Worm (Caenorhabditis elegans) whole organism, L3 larva: ENCODE results near the gene Y49E10.30.

Experiments
- R02D3.7 ChIP-seq: fragments of 150-350 bp; optimal IDR thresholded peaks from 2 replicates; lab custom pipeline; 2014; ENCODE audit warnings: missing biosample characterization, missing genetic modification characterization
- aly-2 ChIP-seq: fragments of 150-350 bp; optimal IDR thresholded peaks from 2 replicates; lab custom pipeline; 2014; ENCODE audit warnings: missing biosample characterization, missing genetic modification characterization
- ama-1 ChIP-seq: fragments of 150-350 bp; optimal IDR thresholded peaks from 2 replicates; lab custom pipeline; 2018
- ceh-16 ChIP-seq: sonication (generic microtip); optimal IDR thresholded peaks from 2 replicates; lab custom pipeline; 2017; ENCODE audit warnings: missing biosample characterization, missing genetic modification characterization
- ceh-82 ChIP-seq: fragments of 150-350 bp; optimal IDR thresholded peaks from 2 replicates; lab custom pipeline; 2014; ENCODE audit warnings: missing biosample characterization, missing genetic modification characterization
- ceh-9 ChIP-seq: sonication (generic microtip); optimal IDR thresholded peaks from 2 replicates; lab custom pipeline; 2018; ENCODE audit warnings: missing biosample characterization, missing genetic modification characterization
- daf-12 ChIP-seq: fragments of 150-350 bp; optimal IDR thresholded peaks from 2 replicates; lab custom pipeline; 2014; ENCODE audit warnings: missing biosample characterization, missing genetic modification reagents, missing genetic modification characterization
- egl-27 ChIP-seq: sonication (generic microtip); optimal IDR thresholded peaks from 4 replicates; lab custom pipeline; 2017; ENCODE audit warnings: missing biosample characterization, missing genetic modification reagents, missing genetic modification characterization
- egl-5 ChIP-seq: fragments of 150-350 bp; optimal IDR thresholded peaks from 2 replicates; lab custom pipeline; 2017; ENCODE audit warnings: missing biosample characterization, missing genetic modification reagents, missing genetic modification characterization, inconsistent platforms
- elt-1 ChIP-seq: fragments of 150-350 bp; optimal IDR thresholded peaks from 2 replicates; lab custom pipeline; 2014; ENCODE audit warnings: missing biosample characterization, missing genetic modification characterization
- elt-2 ChIP-seq: sonication (generic microtip); optimal IDR thresholded peaks from 2 replicates; lab custom pipeline; 2016; ENCODE audit warnings: missing genetic modification reagents, mild to moderate bottlenecking, missing genetic modification characterization, missing compliant biosample characterization
- elt-3 ChIP-seq, 3 experiments: fragments of 150-350 bp in 1 of 3; sonication (generic microtip) in 2 of 3; optimal IDR thresholded peaks; 2 replicates in 2 of 3; 4 replicates in 1 of 3; lab custom pipeline; 2014 to 2017; ENCODE audit warnings: missing biosample characterization in 3 of 3, missing genetic modification characterization in 3 of 3
- eor-1 ChIP-seq, 2 experiments: fragments of 150-350 bp; optimal IDR thresholded peaks; 2 replicates each; lab custom pipeline; 2014 to 2018; ENCODE audit warnings: missing biosample characterization in 2 of 2, missing genetic modification characterization in 2 of 2
- fkh-10 ChIP-seq: sonication (generic microtip); optimal IDR thresholded peaks from 2 replicates; lab custom pipeline; 2017; ENCODE audit warnings: missing biosample characterization, missing genetic modification reagents, missing genetic modification characterization
- fkh-2 ChIP-seq: fragments of 150-350 bp; optimal IDR thresholded peaks from 2 replicates; lab custom pipeline; 2014; ENCODE audit warnings: missing biosample characterization, missing genetic modification reagents, missing genetic modification characterization
- fos-1 ChIP-seq: fragments of 150-350 bp; optimal IDR thresholded peaks from 2 replicates; lab custom pipeline; 2014; ENCODE audit warnings: missing biosample characterization, missing genetic modification characterization
- hmg-11 ChIP-seq: sonication (generic microtip); optimal IDR thresholded peaks from 2 replicates; lab custom pipeline; 2016; ENCODE audit warnings: missing genetic modification characterization, missing compliant biosample characterization
- jun-1 ChIP-seq: fragments of 150-350 bp; optimal IDR thresholded peaks from 2 replicates; lab custom pipeline; 2014; ENCODE audit warnings: missing biosample characterization, missing genetic modification reagents, missing genetic modification characterization
- lin-15B ChIP-seq: fragments of 150-350 bp; optimal IDR thresholded peaks from 2 replicates; lab custom pipeline; 2014; ENCODE audit warnings: missing biosample characterization, missing genetic modification characterization
- lin-39 ChIP-seq: fragments of 150-350 bp; optimal IDR thresholded peaks from 2 replicates; lab custom pipeline; 2018; ENCODE audit warnings: missing biosample characterization, missing genetic modification reagents, missing genetic modification characterization
- lsy-12 ChIP-seq: sonication (generic microtip); optimal IDR thresholded peaks from 2 replicates; lab custom pipeline; 2016; ENCODE audit warnings: mild to moderate bottlenecking, missing genetic modification characterization, missing compliant biosample characterization
- mml-1 ChIP-seq: fragments of 150-350 bp; sonication (generic microtip); optimal IDR thresholded peaks from 3 replicates; lab custom pipeline; 2014; ENCODE audit warnings: missing biosample characterization, missing genetic modification characterization
- nfya-1 ChIP-seq: sonication (generic microtip); optimal IDR thresholded peaks from 2 replicates; lab custom pipeline; 2017; ENCODE audit warnings: missing genetic modification characterization, mild to moderate bottlenecking, missing compliant biosample characterization, antibody characterized with exemption, moderate library complexity; ENCODE audit not compliant: insufficient read depth
- nhr-11 ChIP-seq: fragments of 150-350 bp; optimal IDR thresholded peaks from 2 replicates; lab custom pipeline; 2014; ENCODE audit warnings: missing biosample characterization, missing genetic modification characterization
- nhr-12 ChIP-seq: fragments of 150-350 bp; optimal IDR thresholded peaks from 2 replicates; lab custom pipeline; 2014; ENCODE audit warnings: missing biosample characterization, missing genetic modification characterization
- nhr-23 ChIP-seq: fragments of 150-350 bp; optimal IDR thresholded peaks from 2 replicates; lab custom pipeline; 2014; ENCODE audit warnings: missing biosample characterization, missing genetic modification reagents, missing genetic modification characterization
- nhr-237 ChIP-seq: fragments of 150-350 bp; optimal IDR thresholded peaks from 2 replicates; lab custom pipeline; 2014; ENCODE audit warnings: missing biosample characterization, missing genetic modification characterization
- nhr-25 ChIP-seq: sonication (generic microtip); optimal IDR thresholded peaks from 2 replicates; lab custom pipeline; 2017; ENCODE audit warnings: missing biosample characterization, missing genetic modification characterization
- nhr-43 ChIP-seq: sonication (generic microtip); optimal IDR thresholded peaks from 2 replicates; lab custom pipeline; 2016; ENCODE audit warnings: mild to moderate bottlenecking, missing genetic modification characterization, missing compliant biosample characterization; ENCODE audit not compliant: poor library complexity, severe bottlenecking
- nhr-76 ChIP-seq: fragments of 150-350 bp; sonication (generic microtip); optimal IDR thresholded peaks from 5 replicates; lab custom pipeline; 2014; ENCODE audit warnings: missing biosample characterization, missing genetic modification characterization
- nhr-77 ChIP-seq: fragments of 150-350 bp; optimal IDR thresholded peaks from 2 replicates; lab custom pipeline; 2014; ENCODE audit warnings: missing biosample characterization, missing genetic modification characterization
- pha-4 ChIP-seq: fragments of 150-350 bp; optimal IDR thresholded peaks from 2 replicates; lab custom pipeline; 2014; ENCODE audit warnings: missing biosample characterization, missing genetic modification reagents, missing genetic modification characterization
- sea-2 ChIP-seq: fragments of 150-350 bp; sonication (generic microtip); optimal IDR thresholded peaks from 4 replicates; lab custom pipeline; 2014; ENCODE audit warnings: missing biosample characterization, missing genetic modification reagents, missing genetic modification characterization
- skn-1 ChIP-seq: fragments of 150-350 bp; optimal IDR thresholded peaks from 2 replicates; lab custom pipeline; 2014; ENCODE audit warnings: missing biosample characterization, missing genetic modification characterization
- snpc-4 ChIP-seq: fragments of 150-350 bp; optimal IDR thresholded peaks from 2 replicates; lab custom pipeline; 2014; ENCODE audit warnings: missing biosample characterization, missing genetic modification characterization
- unc-39 ChIP-seq: sonication (generic microtip); optimal IDR thresholded peaks from 4 replicates; lab custom pipeline; 2017; ENCODE audit warnings: missing biosample characterization, missing genetic modification characterization
- unc-62 ChIP-seq: fragments of 150-350 bp; sonication (generic microtip); optimal IDR thresholded peaks from 4 replicates; lab custom pipeline; 2014; ENCODE audit warnings: missing biosample characterization, missing genetic modification reagents, missing genetic modification characterization
- zag-1 ChIP-seq: fragments of 150-350 bp; optimal IDR thresholded peaks from 2 replicates; lab custom pipeline; 2014; ENCODE audit warnings: missing biosample characterization, missing genetic modification characterization
- ztf-11 ChIP-seq: fragments of 150-350 bp; optimal IDR thresholded peaks from 2 replicates; lab custom pipeline; 2014; ENCODE audit warnings: missing biosample characterization, missing genetic modification characterization
- ztf-4 ChIP-seq: fragments of 150-350 bp; optimal IDR thresholded peaks from 2 replicates; lab custom pipeline; 2014; ENCODE audit warnings: missing biosample characterization, missing genetic modification characterization

Y49E10.30 gene

DNA sequence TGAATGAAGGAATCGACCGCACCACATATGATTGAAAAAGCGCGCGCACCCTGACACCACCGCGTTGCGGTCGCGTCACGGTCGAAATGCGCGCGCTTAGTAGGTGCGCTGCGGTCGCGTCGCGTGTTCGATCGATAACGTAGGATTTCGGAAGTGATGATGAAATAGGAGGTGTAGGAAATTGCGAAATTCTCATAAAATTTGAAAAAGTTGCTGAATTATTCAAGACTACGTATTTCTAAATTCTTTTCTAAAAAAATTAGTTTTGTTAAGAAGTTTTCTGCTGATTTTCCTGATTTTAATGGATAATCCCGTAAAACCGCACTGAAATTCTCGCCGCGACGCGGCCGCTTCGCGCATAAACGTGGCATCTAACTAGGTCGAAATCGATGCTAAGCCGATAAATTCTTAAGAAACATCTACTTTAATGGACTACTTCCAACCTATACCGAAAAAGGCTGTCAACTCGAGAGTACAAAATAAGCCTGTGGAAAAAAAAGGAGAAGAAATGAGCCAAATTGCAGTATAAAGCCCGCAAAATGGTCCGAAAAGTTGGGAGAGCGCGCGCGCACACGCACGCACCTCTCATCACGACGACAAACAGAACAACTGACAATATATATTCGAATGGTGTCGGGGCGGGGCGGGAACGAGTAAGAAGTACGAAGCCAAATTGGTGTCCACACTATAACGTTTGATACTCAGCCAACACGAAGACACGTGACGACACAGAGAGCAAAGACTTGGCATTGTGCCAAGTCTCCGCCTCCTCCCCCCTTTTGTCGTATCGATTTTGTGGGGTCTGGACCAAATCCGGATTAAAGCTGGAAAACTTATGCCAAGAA, 18.0 kb upstream of the Y49E10.30 start, which contains the start of gene his-72 (continued):
- TF ChIP-seq ztf-11 (tag; lab: Kevin White, UChicago) (no peak), elt-3 (tag; optimal IDR thresholded peaks at IDR 0.05; lab: Kevin White, UChicago) (no peak), fos-1 (no peak), jun-1 (tag; lab: Kevin White, UChicago) (no peak), nhr-237 (tag; lab: Kevin White, UChicago) (no peak), sea-2 (peak; percentile 59), nhr-76 (tag; lab: Kevin White, UChicago) (no peak), unc-39 (tag; lab: Kevin White, UChicago) (no peak), nhr-11 (no peak), egl-5 (no peak), egl-27 (tag; lab: Kevin White, UChicago) (no peak), snpc-4 (tag; lab: Kevin White, UChicago) (no peak), nhr-77 (no peak), ztf-4 (no peak), aly-2 (tag; lab: Kevin White, UChicago) (no peak), nhr-43 (peak; percentile 8)

DNA sequence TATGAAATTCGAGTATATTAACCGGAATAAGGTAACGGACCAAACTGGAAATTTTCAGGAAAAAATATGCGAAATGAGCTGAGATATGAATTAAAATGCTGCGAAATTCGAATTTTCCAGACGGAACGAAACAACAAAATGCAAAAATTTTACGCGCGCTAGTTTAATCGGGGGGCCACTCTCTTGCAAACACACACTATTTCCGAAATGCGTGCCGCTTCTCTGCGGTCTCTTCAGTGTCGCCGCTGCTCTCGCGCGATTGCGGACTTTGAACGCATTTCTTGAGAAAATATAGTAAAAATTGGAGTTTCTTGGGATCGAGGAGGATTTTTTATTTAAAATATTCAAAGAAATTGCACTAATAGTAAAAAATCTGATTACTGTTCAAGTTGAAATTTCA, 17.2 kb upstream of the Y49E10.30 start:
- TF ChIP-seq lin-15B (tag; lab: Kevin White, UChicago) (peak; percentile 55), nhr-237 (tag; lab: Kevin White, UChicago) (no peak), aly-2 (tag; lab: Kevin White, UChicago) (no peak), lin-39 (tag; lab: Kevin White, UChicago) (peak; percentile 73), nfya-1 (peak; percentile 77), nhr-11 (no peak), fkh-10 (GFP tag; lab: Kevin White, UChicago) (peak; percentile 3), nhr-25 (tag; lab: Kevin White, UChicago) (peak; percentile 31), elt-3 (tag; optimal IDR thresholded peaks at IDR 0.05; lab: Kevin White, UChicago) (no peak), R02D3.7 (tag; lab: Kevin White, UChicago) (no peak), ama-1 (lab: Kevin White, UChicago) (peak; percentile 52), hmg-11 (peak; percentile 73), nhr-43 (no peak), lsy-12 (tag; lab: Kevin White, UChicago) (no peak), nhr-23 (peak; percentile 58), pha-4 (tag; lab: Kevin White, UChicago) (no peak), elt-2 (tag; lab: Kevin White, UChicago) (no peak), nhr-77 (no peak)
- TF ChIP-seq, all 47 proteins: peak for 8

DNA sequence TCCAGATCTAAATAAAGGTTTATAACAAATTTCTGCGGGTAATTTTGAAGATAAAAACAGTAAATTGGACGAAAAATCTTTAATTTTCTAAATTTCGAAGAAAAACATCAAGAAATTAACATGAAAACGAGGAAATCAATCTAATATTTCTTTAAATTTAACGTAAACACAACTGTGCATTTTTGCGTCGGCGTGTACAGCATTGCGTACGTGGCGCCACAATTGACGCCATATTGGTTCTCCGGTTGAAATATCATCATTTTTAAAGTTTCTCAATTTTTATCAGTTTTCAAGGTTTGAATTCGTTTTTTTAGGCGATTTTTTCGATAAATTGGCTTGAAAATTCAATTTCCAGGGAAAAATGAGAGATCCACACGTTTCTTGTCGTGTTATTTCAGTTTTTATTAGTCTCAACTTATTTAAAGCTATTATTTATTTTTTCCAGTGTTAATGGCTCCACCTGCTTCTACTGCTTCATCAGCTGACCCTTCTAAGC, 16.6 kb upstream of the Y49E10.30 start, which contains the start of gene rpt-6:
TSS of gene rpt-6 (plus strand) at position 446 of the 496 bp plus-strand sequence.
- no peak for TF ChIP-seq elt-3 (tag; optimal IDR thresholded peaks at IDR 0.05; lab: Kevin White, UChicago)
- TF ChIP-seq nhr-12 (tag; lab: Kevin White, UChicago): no peak
- TF ChIP-seq ceh-16: no peak
- TF ChIP-seq nhr-11: no peak
- TF ChIP-seq aly-2 (tag; lab: Kevin White, UChicago): no peak
- TF ChIP-seq ama-1 (lab: Kevin White, UChicago): peak; percentile 34
- peak; percentile 50 for TF ChIP-seq pha-4 (tag; lab: Kevin White, UChicago)
- no peak for TF ChIP-seq zag-1 (tag; lab: Kevin White, UChicago)
- no peak for TF ChIP-seq mml-1 (tag; lab: Kevin White, UChicago)
- TF ChIP-seq fkh-2 (tag; lab: Kevin White, UChicago): no peak
- TF ChIP-seq nhr-25 (tag; lab: Kevin White, UChicago): peak; percentile 10
- peak; percentile 32 for TF ChIP-seq hmg-11
- no peak for TF ChIP-seq ztf-11 (tag; lab: Kevin White, UChicago)
- peak; percentile 62 for TF ChIP-seq nfya-1
- no peak for TF ChIP-seq egl-5
- TF ChIP-seq nhr-43: peak; percentile 64
- TF ChIP-seq nhr-23: peak; percentile 53
- no peak for TF ChIP-seq elt-1 (tag; lab: Kevin White, UChicago)
- peak; percentile 1 for TF ChIP-seq elt-2 (tag; lab: Kevin White, UChicago)
- TF ChIP-seq eor-1 (tag; optimal IDR thresholded peaks at IDR 0.05; lab: Kevin White, UChicago): no peak
- no peak for TF ChIP-seq fos-1
- TF ChIP-seq daf-12: no peak
- peak; percentile 97 for TF ChIP-seq skn-1 (tag; lab: Kevin White, UChicago)
- no peak for TF ChIP-seq fkh-10 (GFP tag; lab: Kevin White, UChicago)
- TF ChIP-seq snpc-4 (tag; lab: Kevin White, UChicago): no peak
- TF ChIP-seq ceh-82: no peak
- no peak for TF ChIP-seq ceh-9
- no peak for TF ChIP-seq unc-62 (GFP tag; lab: Kevin White, UChicago)
- peak; percentile 63 for TF ChIP-seq lin-15B (tag; lab: Kevin White, UChicago)
- TF ChIP-seq jun-1 (tag; lab: Kevin White, UChicago): peak; percentile 22
- peak; percentile 43 for TF ChIP-seq lsy-12 (tag; lab: Kevin White, UChicago)
